Worm (Caenorhabditis elegans) whole organism, L3 larva: ENCODE measurements around the gene C05E11.2.

Source experiments
- ZK546.5 ChIP-seq: sonication (generic microtip); optimal IDR thresholded peaks from 2 replicates; lab custom pipeline; 2017; ENCODE audit warnings: missing biosample characterization, missing genetic modification characterization
- fos-1 ChIP-seq: fragments of 150-350 bp; optimal IDR thresholded peaks from 2 replicates; lab custom pipeline; 2014; ENCODE audit warnings: missing biosample characterization, missing genetic modification characterization
- nhr-12 ChIP-seq: fragments of 150-350 bp; optimal IDR thresholded peaks from 2 replicates; lab custom pipeline; 2014; ENCODE audit warnings: missing biosample characterization, missing genetic modification characterization
- nhr-237 ChIP-seq: fragments of 150-350 bp; optimal IDR thresholded peaks from 2 replicates; lab custom pipeline; 2014; ENCODE audit warnings: missing biosample characterization, missing genetic modification characterization
- tbx-2 ChIP-seq: sonication (generic microtip); optimal IDR thresholded peaks from 2 replicates; lab custom pipeline; 2016; ENCODE audit warnings: mild to moderate bottlenecking, missing genetic modification characterization, missing compliant biosample characterization
- ztf-11 ChIP-seq: fragments of 150-350 bp; optimal IDR thresholded peaks from 2 replicates; lab custom pipeline; 2014; ENCODE audit warnings: missing biosample characterization, missing genetic modification characterization

DNA sequence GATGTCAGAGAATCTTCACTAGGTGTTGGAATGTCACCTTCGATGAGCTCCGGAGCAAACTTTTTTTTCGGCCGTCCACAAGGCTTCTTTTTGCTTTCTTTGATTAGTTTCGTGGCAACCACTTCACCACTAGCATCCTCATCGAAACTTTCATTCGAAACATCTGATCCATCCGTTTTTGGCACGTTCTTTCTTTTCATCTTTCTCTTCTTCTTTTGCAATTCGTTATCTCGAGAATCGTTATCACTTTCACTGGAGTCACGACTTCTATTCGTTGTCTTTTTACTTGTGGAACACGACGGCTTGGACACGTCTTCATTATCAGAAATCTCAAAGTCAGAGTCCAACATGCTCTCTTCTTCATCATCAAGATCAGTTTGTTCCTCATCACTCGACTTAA lies 17.5 kb downstream of the C05E11.2 start:
- TF ChIP-seq ztf-11 (tag; lab: Kevin White, UChicago) (no peak), tbx-2 (tag; lab: Kevin White, UChicago) (no peak), nhr-12 (tag; lab: Kevin White, UChicago) (no peak), ZK546.5 (no peak), nhr-237 (tag; lab: Kevin White, UChicago) (no peak), fos-1 (tag; lab: Kevin White, UChicago) (no peak)
